Worm (Caenorhabditis elegans) whole organism, early embryonic: Measurements from ENCODE around the gene K07E3.1.

Source experiments
- F13C5.2 ChIP-seq: sonication (generic microtip); optimal IDR thresholded peaks from 2 replicates; lab custom pipeline; 2017; ENCODE audit warnings: mild to moderate bottlenecking, missing genetic modification characterization, inconsistent platforms, missing compliant biosample characterization
- aly-1 ChIP-seq: sonication (generic microtip); optimal IDR thresholded peaks from 2 replicates; lab custom pipeline; 2016; ENCODE audit warnings: missing genetic modification characterization, missing compliant biosample characterization
- ama-1 ChIP-seq: fragments of 150-350 bp; optimal IDR thresholded peaks from 2 replicates; lab custom pipeline; 2014
- ceh-13 ChIP-seq: fragments of 200-800 bp; sonication (Bioruptor generic); optimal IDR thresholded peaks from 2 replicates; lab custom pipeline; 2018; ENCODE audit warnings: mild to moderate bottlenecking, missing genetic modification characterization, missing compliant biosample characterization
- flt-1 ChIP-seq: fragments of 200-800 bp; sonication (Bioruptor generic); IDR thresholded peaks from 2 replicates; pipeline ENCODE4 v1.3.6; 2022; ENCODE audit warnings: missing genetic modification characterization, missing compliant biosample characterization
- hmg-4 ChIP-seq: fragments of 200-800 bp; sonication (Bioruptor generic); optimal IDR thresholded peaks from 2 replicates; lab custom pipeline; 2018; ENCODE audit warnings: mild to moderate bottlenecking, missing genetic modification characterization, missing compliant biosample characterization
- hnd-1 ChIP-seq: sonication (generic microtip); optimal IDR thresholded peaks from 2 replicates; lab custom pipeline; 2016; ENCODE audit warnings: missing genetic modification characterization, missing compliant biosample characterization
- pes-1 ChIP-seq: fragments of 200-800 bp; sonication (Bioruptor generic); IDR thresholded peaks from 2 replicates; pipeline ENCODE4 v1.3.6; 2022; ENCODE audit warnings: missing genetic modification reagents, missing genetic modification characterization, missing compliant biosample characterization
- sea-1 ChIP-seq: fragments of 200-800 bp; sonication (Bioruptor generic); conservative IDR thresholded peaks from 2 replicates; pipeline ENCODE4 v1.3.6; 2022; ENCODE audit warnings: missing genetic modification characterization, missing compliant biosample characterization

- TF ChIP-seq aly-1 (tag; lab: Kevin White, UChicago) (no peak), sea-1 (GFP tag; lab: Robert Waterston, UW) (no peak), pes-1 (GFP tag; lab: Robert Waterston, UW) (no peak), flt-1 (GFP tag; lab: Robert Waterston, UW) (no peak), hmg-4 (GFP tag; lab: Kevin White, UChicago) (no peak), ama-1 (lab: Kevin White, UChicago) (no peak), hnd-1 (tag; lab: Kevin White, UChicago) (no peak), ceh-13 (no peak), F13C5.2 (tag; lab: Kevin White, UChicago) (no peak)
Measured at ce11 chrX:8078374-8078773, 31.9 kb upstream of the K07E3.1 start.
